Fruit fly (Drosophila melanogaster) whole organism, embryonic: ENCODE results near the gene CG15034.

Experiments used
- Asciz ChIP-seq: fragments of 200-800 bp; sonication (Bioruptor generic); optimal IDR thresholded peaks from 2 replicates; lab custom pipeline; 2017; ENCODE audit warnings: missing biosample characterization, mild to moderate bottlenecking, missing genetic modification characterization, missing genetic modification reagents
- CG1024 ChIP-seq: fragments of 200-800 bp; sonication (Bioruptor generic); IDR thresholded peaks from 2 replicates; pipeline ENCODE4 v1.3.6; 2022; ENCODE audit warnings: missing biosample characterization, missing genetic modification characterization
- CG10543 ChIP-seq: fragments of 200-800 bp; sonication (Bioruptor generic); optimal IDR thresholded peaks from 3 replicates; lab custom pipeline; 2017; ENCODE audit warnings: missing biosample characterization, mild to moderate bottlenecking, missing genetic modification characterization, moderate library complexity
- CG11093 ChIP-seq: fragments of 200-800 bp; sonication (Bioruptor generic); IDR thresholded peaks from 3 replicates; pipeline ENCODE4 v1.3.6; 2022; ENCODE audit warnings: missing biosample characterization, missing genetic modification characterization
- CG12219 ChIP-seq: fragments of 200-800 bp; sonication (Bioruptor generic); optimal IDR thresholded peaks from 3 replicates; lab custom pipeline; 2018; ENCODE audit warnings: missing biosample characterization, mild to moderate bottlenecking, missing genetic modification characterization
- CG13624 ChIP-seq: fragments of 200-800 bp; sonication (Bioruptor generic); optimal IDR thresholded peaks from 2 replicates; lab custom pipeline; 2016; ENCODE audit warnings: missing biosample characterization, missing genetic modification characterization
- CG13894 ChIP-seq: fragments of 200-800 bp; sonication (Bioruptor generic); optimal IDR thresholded peaks from 3 replicates; lab custom pipeline; 2018; ENCODE audit warnings: missing biosample characterization, mild to moderate bottlenecking, missing genetic modification characterization, moderate library complexity
- CG14710 ChIP-seq: fragments of 200-800 bp; sonication (Bioruptor generic); optimal IDR thresholded peaks from 3 replicates; lab custom pipeline; 2019; ENCODE audit warnings: missing biosample characterization, mild to moderate bottlenecking, missing genetic modification characterization, moderate library complexity
- CG15269 ChIP-seq: fragments of 200-800 bp; sonication (Bioruptor generic); optimal IDR thresholded peaks from 2 replicates; lab custom pipeline; 2018; ENCODE audit warnings: missing biosample characterization, mild to moderate bottlenecking, missing genetic modification characterization, moderate library complexity
- CG17361 ChIP-seq: fragments of 200-800 bp; sonication (Bioruptor generic); IDR thresholded peaks from 3 replicates; pipeline ENCODE4 v1.3.6; 2022; ENCODE audit warnings: missing biosample characterization, missing genetic modification characterization
- CG18599 ChIP-seq: fragments of 200-800 bp; sonication (Bioruptor generic); optimal IDR thresholded peaks from 3 replicates; lab custom pipeline; 2017; ENCODE audit warnings: missing biosample characterization, missing genetic modification characterization, mild to moderate bottlenecking, moderate library complexity, missing genetic modification reagents
- CG2875 ChIP-seq: fragments of 200-800 bp; sonication (Bioruptor generic); optimal IDR thresholded peaks from 2 replicates; lab custom pipeline; 2017; ENCODE audit warnings: missing biosample characterization, mild to moderate bottlenecking, missing genetic modification characterization, missing genetic modification reagents
- CG32772 ChIP-seq: fragments of 200-800 bp; sonication (Bioruptor generic); IDR thresholded peaks from 2 replicates; pipeline ENCODE4 v1.3.6; 2022; ENCODE audit warnings: missing biosample characterization, missing genetic modification characterization
- CG4404 ChIP-seq: fragments of 200-800 bp; sonication (Bioruptor generic); IDR thresholded peaks from 2 replicates; pipeline ENCODE4 v1.3.6; 2022; ENCODE audit warnings: missing biosample characterization, missing genetic modification characterization
- CG4854 ChIP-seq: fragments of 200-800 bp; sonication (Bioruptor generic); optimal IDR thresholded peaks from 2 replicates; lab custom pipeline; 2016; ENCODE audit warnings: missing biosample characterization, missing genetic modification characterization, inconsistent platforms
- CG6791 ChIP-seq: fragments of 200-800 bp; sonication (Bioruptor generic); IDR thresholded peaks from 3 replicates; pipeline ENCODE4 v1.3.6; 2022; ENCODE audit warnings: missing biosample characterization, missing genetic modification characterization; ENCODE audit not compliant: partially characterized antibody
- CG6813 ChIP-seq: fragments of 200-800 bp; sonication (Bioruptor generic); optimal IDR thresholded peaks from 2 replicates; lab custom pipeline; 2017; ENCODE audit warnings: missing biosample characterization, missing genetic modification characterization, mild to moderate bottlenecking, moderate library complexity, missing genetic modification reagents
- CG9215 ChIP-seq: fragments of 200-800 bp; sonication (Bioruptor generic); IDR thresholded peaks from 2 replicates; pipeline ENCODE4 v1.3.6; 2022; ENCODE audit warnings: missing biosample characterization, missing genetic modification characterization
- Dll ChIP-seq: fragments of 200-800 bp; sonication (Bioruptor generic); IDR thresholded peaks from 4 replicates; pipeline ENCODE4 v1.3.6; 2022; ENCODE audit warnings: missing biosample characterization, missing genetic modification characterization; ENCODE audit not compliant: partially characterized antibody
- H2.0 ChIP-seq: fragments of 200-800 bp; sonication (Bioruptor generic); IDR thresholded peaks from 2 replicates; pipeline ENCODE4 v1.3.6; 2022; ENCODE audit warnings: missing biosample characterization, missing genetic modification characterization
- HLHmδ ChIP-seq: fragments of 200-800 bp; sonication (Bioruptor generic); optimal IDR thresholded peaks from 2 replicates; lab custom pipeline; 2018; ENCODE audit warnings: missing biosample characterization, mild to moderate bottlenecking, missing genetic modification characterization, moderate library complexity
- MBD-R2 ChIP-seq: fragments of 200-800 bp; sonication (Bioruptor generic); IDR thresholded peaks from 2 replicates; pipeline ENCODE4 v1.3.6; 2022; ENCODE audit warnings: missing biosample characterization, missing genetic modification characterization
- Max ChIP-seq: fragments of 200-800 bp; sonication (Bioruptor generic); optimal IDR thresholded peaks from 2 replicates; lab custom pipeline; 2016; ENCODE audit warnings: missing biosample characterization, mild to moderate bottlenecking, missing genetic modification characterization
- TFAM ChIP-seq: fragments of 200-800 bp; sonication (Bioruptor generic); optimal IDR thresholded peaks from 2 replicates; lab custom pipeline; 2017; ENCODE audit warnings: missing biosample characterization, missing genetic modification characterization, inconsistent platforms
- Trl ChIP-seq, 3 experiments: fragments of >200 bp in 2 of 3; fragments of 200-800 bp in 1 of 3; sonication (Bioruptor generic) in 1 of 3; optimal IDR thresholded peaks; 2 replicates in 1 of 3; 3 replicates in 2 of 3; lab custom pipeline; 2016 to 2017; ENCODE audit warnings: missing biosample characterization in 1 of 3, missing genetic modification characterization in 1 of 3
- ac ChIP-seq: fragments of 200-800 bp; sonication (Bioruptor generic); optimal IDR thresholded peaks from 3 replicates; lab custom pipeline; 2017; ENCODE audit warnings: missing biosample characterization, mild to moderate bottlenecking, missing genetic modification characterization
- chm ChIP-seq: fragments of 200-800 bp; sonication (Bioruptor generic); IDR thresholded peaks from 2 replicates; pipeline ENCODE4 v1.3.6; 2022; ENCODE audit warnings: missing biosample characterization, missing genetic modification characterization
- corto ChIP-seq: fragments of 200-800 bp; sonication (Bioruptor generic); optimal IDR thresholded peaks from 2 replicates; lab custom pipeline; 2016; ENCODE audit warnings: missing biosample characterization, mild to moderate bottlenecking, missing genetic modification characterization, moderate library complexity
- esg ChIP-seq: fragments of 200-800 bp; sonication (Bioruptor generic); conservative IDR thresholded peaks from 2 replicates; pipeline ENCODE4 v1.3.6; 2022; ENCODE audit warnings: missing biosample characterization, missing genetic modification characterization
- grn ChIP-seq: fragments of 200-800 bp; sonication (Bioruptor generic); optimal IDR thresholded peaks from 3 replicates; lab custom pipeline; 2017; ENCODE audit warnings: missing biosample characterization, missing genetic modification characterization
- ham ChIP-seq: fragments of 200-800 bp; sonication (Bioruptor generic); IDR thresholded peaks from 2 replicates; pipeline ENCODE4 v1.3.6; 2022; ENCODE audit warnings: missing biosample characterization, missing genetic modification characterization
- hth ChIP-seq: fragments of >200 bp; optimal IDR thresholded peaks from 2 replicates; lab custom pipeline; 2017; ENCODE audit warnings: inconsistent platforms
- klu ChIP-seq: fragments of 200-800 bp; sonication (Bioruptor generic); IDR thresholded peaks from 2 replicates; pipeline ENCODE4 v1.3.6; 2022; ENCODE audit warnings: missing biosample characterization, missing genetic modification characterization
- nmo ChIP-seq: fragments of 200-800 bp; sonication (Bioruptor generic); optimal IDR thresholded peaks from 2 replicates; lab custom pipeline; 2018; ENCODE audit warnings: missing biosample characterization, mild to moderate bottlenecking, missing genetic modification characterization, moderate library complexity
- p53 ChIP-seq: fragments of 200-800 bp; sonication (Bioruptor generic); optimal IDR thresholded peaks from 2 replicates; lab custom pipeline; 2016; ENCODE audit warnings: missing biosample characterization, missing genetic modification characterization
- peb ChIP-seq: fragments of 200-800 bp; sonication (Bioruptor generic); IDR thresholded peaks from 2 replicates; pipeline ENCODE4 v1.3.6; 2022; ENCODE audit warnings: missing biosample characterization, missing genetic modification characterization
- pita ChIP-seq: fragments of 200-800 bp; sonication (Bioruptor generic); optimal IDR thresholded peaks from 2 replicates; lab custom pipeline; 2017; ENCODE audit warnings: missing biosample characterization, mild to moderate bottlenecking, missing genetic modification characterization
- pnt ChIP-seq: fragments of 200-800 bp; sonication (Bioruptor generic); optimal IDR thresholded peaks from 3 replicates; lab custom pipeline; 2016; ENCODE audit warnings: missing biosample characterization, missing genetic modification characterization
- ro ChIP-seq: fragments of 200-800 bp; sonication (Bioruptor generic); IDR thresholded peaks from 2 replicates; pipeline ENCODE4 v1.3.6; 2022; ENCODE audit warnings: missing biosample characterization, missing genetic modification characterization
- sima ChIP-seq: fragments of 200-800 bp; sonication (Bioruptor generic); optimal IDR thresholded peaks from 2 replicates; lab custom pipeline; 2016; ENCODE audit warnings: missing biosample characterization, missing genetic modification characterization
- slbo ChIP-seq: fragments of 200-800 bp; sonication (Bioruptor generic); IDR thresholded peaks from 2 replicates; pipeline ENCODE4 v1.3.6; 2022; ENCODE audit warnings: missing biosample characterization, missing genetic modification characterization
- slp2 ChIP-seq: fragments of 200-800 bp; sonication (Bioruptor generic); optimal IDR thresholded peaks from 2 replicates; lab custom pipeline; 2016; ENCODE audit warnings: missing biosample characterization, missing genetic modification characterization
- so ChIP-seq: fragments of 200-800 bp; sonication (Bioruptor generic); IDR thresholded peaks from 3 replicates; pipeline ENCODE4 v1.3.6; 2022; ENCODE audit warnings: missing biosample characterization, missing genetic modification characterization
- sr ChIP-seq: fragments of 200-800 bp; sonication (Bioruptor generic); IDR thresholded peaks from 3 replicates; pipeline ENCODE4 v1.3.6; 2022; ENCODE audit warnings: missing biosample characterization, missing genetic modification characterization
- ssp ChIP-seq: fragments of 200-800 bp; sonication (Bioruptor generic); IDR thresholded peaks from 2 replicates; pipeline ENCODE4 v1.3.6; 2022; ENCODE audit warnings: missing biosample characterization, missing genetic modification characterization
- tgo ChIP-seq: fragments of 200-800 bp; sonication (Bioruptor generic); IDR thresholded peaks from 3 replicates; pipeline ENCODE4 v1.3.6; 2022; ENCODE audit warnings: missing biosample characterization, missing genetic modification characterization
- zfh2 ChIP-seq: fragments of 200-800 bp; sonication (Bioruptor generic); optimal IDR thresholded peaks from 2 replicates; lab custom pipeline; 2016; ENCODE audit warnings: missing biosample characterization, missing genetic modification characterization

CG15034 gene

dm6 chrX:7302329-7302728 is 45.0 kb downstream of the CG15034 start (continued):
- TF ChIP-seq pnt (GFP tag; lab: Kevin White, UChicago): no peak
- no peak for TF ChIP-seq CG15269
- TF ChIP-seq corto (GFP tag; lab: Kevin White, UChicago): peak; percentile 68

dm6 chrX:7301351-7302328 is 45.7 kb downstream of the CG15034 start:
- TF ChIP-seq CG18599 (no peak), Max (GFP tag; lab: Kevin White, UChicago) (peak; percentile 47), slbo (GFP tag; lab: Robert Waterston, UW) (peak; percentile 20; the same call in 1 of the 2 replicates), H2.0 (no peak), klu (no peak), ssp (0 out of 2 replicates have a peak, but pooled peaks have one; percentile 15), peb (GFP tag; lab: Robert Waterston, UW) (no peak), p53 (no peak), CG14710 (peak; percentile 71), tgo (GFP tag; lab: Robert Waterston, UW) (peak; percentile 27; the same call in 1 of the 3 replicates), CG4404 (no peak), slp2 (peak; percentile 47), CG13624 (GFP tag; lab: Kevin White, UChicago) (peak; percentile 18), so (GFP tag; lab: Robert Waterston, UW) (no peak), CG11093 (GFP tag; lab: Robert Waterston, UW) (0 out of 3 replicates have a peak, but pooled peaks have one; percentile 7), sr (GFP tag; lab: Robert Waterston, UW) (peak; percentile 79; the same call in 2 of the 3 replicates), CG32772 (GFP tag; lab: Robert Waterston, UW) (peak; percentile 39; the same call in 1 of the 2 replicates), chm (no peak), esg (GFP tag; lab: Robert Waterston, UW) (no peak; the same call in 1 of the 2 replicates), nmo (GFP tag; lab: Kevin White, UChicago) (peak; percentile 64), Asciz (peak; percentile 74), CG4854 (GFP tag; lab: Kevin White, UChicago) (no peak), MBD-R2 (GFP tag; lab: Robert Waterston, UW) (no peak), grn (GFP tag; lab: Kevin White, UChicago) (no peak), ac (GFP tag; lab: Kevin White, UChicago) (no peak), zfh2 (GFP tag; lab: Kevin White, UChicago) (no peak), CG10543 (GFP tag; lab: Kevin White, UChicago) (no peak), CG9215 (GFP tag; lab: Robert Waterston, UW) (no peak), CG12219 (peak; percentile 11), hth (lab: Kevin White, UChicago) (no peak), CG13894 (no peak), Dll (GFP tag; lab: Robert Waterston, UW) (no peak), CG6813 (peak; percentile 32), HLHmδ (no peak), sima (no peak), CG17361 (GFP tag; lab: Robert Waterston, UW) (peak; percentile 94), CG1024 (no peak), ro (GFP tag; lab: Robert Waterston, UW) (no peak), Trl (optimal IDR thresholded peaks at IDR 0.05; lab: Kevin White, UChicago) (peak in 1 of 2 experiments; percentile 16), Trl (GFP tag; optimal IDR thresholded peaks at IDR 0.05; lab: Kevin White, UChicago) (no peak), TFAM (no peak), pita (no peak), CG6791 (GFP tag; lab: Robert Waterston, UW) (no peak), ham (GFP tag; lab: Robert Waterston, UW) (no peak), CG2875 (peak; percentile 52)
